Worm (Caenorhabditis elegans) whole organism, L4 larva: ENCODE data around the gene nono-1.

Source experiments
- F37D6.2 ChIP-seq: sonication (generic microtip); optimal IDR thresholded peaks from 2 replicates; lab custom pipeline; 2016; ENCODE audit warnings: mild to moderate bottlenecking, missing genetic modification characterization, missing compliant biosample characterization
- Y48G9A.11 ChIP-seq: fragments of 200-800 bp; sonication (Bioruptor generic); IDR thresholded peaks from 2 replicates; pipeline ENCODE4 v1.3.6; 2022; ENCODE audit warnings: missing genetic modification reagents, missing genetic modification characterization, missing compliant biosample characterization
- aha-1 ChIP-seq: fragments of 150-350 bp; peaks from one replicate; lab custom pipeline; 2014; ENCODE audit warnings: missing biosample characterization, missing genetic modification characterization
- arid-1 ChIP-seq: fragments of 200-800 bp; sonication (Bioruptor generic); conservative IDR thresholded peaks from 2 replicates; pipeline ENCODE4 v1.3.6; 2022; ENCODE audit warnings: missing genetic modification reagents, missing genetic modification characterization, missing compliant biosample characterization
- ceh-20 ChIP-seq: fragments of 200-800 bp; sonication (Bioruptor generic); IDR thresholded peaks from 2 replicates; pipeline ENCODE4 v1.3.6; 2022; ENCODE audit warnings: missing genetic modification reagents, missing genetic modification characterization, missing compliant biosample characterization
- ceh-32 ChIP-seq: sonication (generic microtip); optimal IDR thresholded peaks from 2 replicates; lab custom pipeline; 2016; ENCODE audit warnings: mild to moderate bottlenecking, missing genetic modification characterization, missing compliant biosample characterization; ENCODE audit not compliant: poor library complexity
- ceh-82 ChIP-seq: sonication (generic microtip); optimal IDR thresholded peaks from 2 replicates; lab custom pipeline; 2017; ENCODE audit warnings: missing biosample characterization, missing genetic modification characterization
- cey-2 ChIP-seq: sonication (generic microtip); optimal IDR thresholded peaks from 3 replicates; lab custom pipeline; 2017; ENCODE audit warnings: missing genetic modification characterization, mild to moderate bottlenecking, missing compliant biosample characterization, antibody characterized with exemption, borderline replicate concordance; ENCODE audit not compliant: insufficient read depth
- ctbp-1 ChIP-seq: fragments of 200-800 bp; sonication (Bioruptor generic); IDR thresholded peaks from 2 replicates; pipeline ENCODE4 v1.3.6; 2022; ENCODE audit warnings: missing genetic modification reagents, missing genetic modification characterization, missing compliant biosample characterization
- daf-16 ChIP-seq, 3 experiments: sonication (generic microtip); optimal IDR thresholded peaks; 2 replicates each; lab custom pipeline; 2016 to 2017; ENCODE audit warnings: missing genetic modification characterization in 3 of 3, missing genetic modification reagents in 3 of 3, mild to moderate bottlenecking in 2 of 3, missing compliant biosample characterization in 2 of 3, missing biosample characterization in 1 of 3, moderate library complexity in 1 of 3
- daf-19 ChIP-seq: fragments of 200-800 bp; sonication (Bioruptor generic); conservative IDR thresholded peaks from 2 replicates; pipeline ENCODE4 v1.3.6; 2022; ENCODE audit warnings: missing genetic modification characterization, missing compliant biosample characterization
- dmd-6 ChIP-seq: fragments of 200-800 bp; sonication (Bioruptor generic); IDR thresholded peaks from 2 replicates; pipeline ENCODE4 v1.3.6; 2022; ENCODE audit warnings: missing genetic modification reagents, missing genetic modification characterization, missing compliant biosample characterization
- dpl-1 ChIP-seq: fragments of 150-350 bp; optimal IDR thresholded peaks from 2 replicates; lab custom pipeline; 2014; ENCODE audit warnings: missing biosample characterization, missing genetic modification reagents, missing genetic modification characterization
- dve-1 ChIP-seq: sonication (generic microtip); optimal IDR thresholded peaks from 2 replicates; lab custom pipeline; 2017; ENCODE audit warnings: antibody characterized with exemption, mild to moderate bottlenecking, missing genetic modification characterization, missing compliant biosample characterization; ENCODE audit not compliant: insufficient read depth
- fkh-10 ChIP-seq: fragments of 150-350 bp; optimal IDR thresholded peaks from 2 replicates; lab custom pipeline; 2014; ENCODE audit warnings: missing biosample characterization, missing genetic modification reagents, missing genetic modification characterization
- fos-1 ChIP-seq: fragments of 150-350 bp; optimal IDR thresholded peaks from 2 replicates; lab custom pipeline; 2014; ENCODE audit warnings: missing biosample characterization, missing genetic modification characterization
- gei-8 ChIP-seq: fragments of 200-800 bp; sonication (Bioruptor generic); optimal IDR thresholded peaks from 2 replicates; lab custom pipeline; 2018; ENCODE audit warnings: mild to moderate bottlenecking, missing genetic modification characterization, missing compliant biosample characterization
- hlh-11 ChIP-seq: fragments of 200-800 bp; sonication (Bioruptor generic); optimal IDR thresholded peaks from 2 replicates; lab custom pipeline; 2018; ENCODE audit warnings: mild to moderate bottlenecking, missing genetic modification characterization, missing compliant biosample characterization
- hlh-30 ChIP-seq: sonication (generic microtip); optimal IDR thresholded peaks from 2 replicates; lab custom pipeline; 2017; ENCODE audit warnings: antibody characterized with exemption, mild to moderate bottlenecking, missing genetic modification characterization, missing compliant biosample characterization; ENCODE audit not compliant: insufficient read depth
- hmg-1.1 ChIP-seq: fragments of 200-800 bp; sonication (Bioruptor generic); IDR thresholded peaks from 2 replicates; pipeline ENCODE4 v1.3.6; 2022; ENCODE audit warnings: missing genetic modification reagents, missing genetic modification characterization, missing compliant biosample characterization
- lir-3 ChIP-seq: sonication (generic microtip); optimal IDR thresholded peaks from 2 replicates; lab custom pipeline; 2016; ENCODE audit warnings: mild to moderate bottlenecking, missing genetic modification characterization, missing compliant biosample characterization
- lsy-2 ChIP-seq, 2 experiments: fragments of 150-350 bp in 1 of 2; sonication (generic microtip) in 1 of 2; optimal IDR thresholded peaks; 2 replicates each; lab custom pipeline; 2014 to 2017; ENCODE audit warnings: missing biosample characterization in 2 of 2, missing genetic modification characterization in 2 of 2
- madf-5 ChIP-seq, 2 experiments: fragments of 200-800 bp; sonication (Bioruptor generic); IDR thresholded peaks; 2 replicates each; pipeline ENCODE4 v1.3.6; 2022; ENCODE audit warnings: missing compliant biosample characterization in 2 of 2, missing genetic modification characterization in 2 of 2
- mdl-1 ChIP-seq, 2 experiments: fragments of 150-350 bp in 1 of 2; sonication (generic microtip) in 1 of 2; optimal IDR thresholded peaks; 2 replicates each; lab custom pipeline; 2014 to 2017; ENCODE audit warnings: missing biosample characterization in 2 of 2, missing genetic modification characterization in 2 of 2
- mep-1 ChIP-seq: fragments of 150-350 bp; sonication (generic microtip); optimal IDR thresholded peaks from 3 replicates; lab custom pipeline; 2014; ENCODE audit warnings: missing biosample characterization, missing genetic modification characterization
- mes-2 ChIP-seq: sonication (generic microtip); optimal IDR thresholded peaks from 2 replicates; lab custom pipeline; 2016; ENCODE audit warnings: missing genotype, mild to moderate bottlenecking, missing genetic modification characterization, missing compliant biosample characterization; ENCODE audit not compliant: poor library complexity, severe bottlenecking
- nhr-10 ChIP-seq: fragments of 150-350 bp; optimal IDR thresholded peaks from 2 replicates; lab custom pipeline; 2014; ENCODE audit warnings: missing biosample characterization, missing genetic modification characterization
- nhr-11 ChIP-seq: fragments of 150-350 bp; optimal IDR thresholded peaks from 2 replicates; lab custom pipeline; 2014; ENCODE audit warnings: missing biosample characterization, missing genetic modification characterization
- nhr-111 ChIP-seq: fragments of 200-800 bp; sonication (Bioruptor generic); optimal IDR thresholded peaks from 2 replicates; lab custom pipeline; 2018; ENCODE audit warnings: mild to moderate bottlenecking, missing genetic modification characterization, missing compliant biosample characterization
- nhr-41 ChIP-seq: fragments of 200-800 bp; sonication (Bioruptor generic); IDR thresholded peaks from 2 replicates; pipeline ENCODE4 v1.3.6; 2022; ENCODE audit warnings: missing genetic modification reagents, missing genetic modification characterization, missing compliant biosample characterization
- nhr-48 ChIP-seq: sonication (generic microtip); optimal IDR thresholded peaks from 2 replicates; lab custom pipeline; 2016; ENCODE audit warnings: mild to moderate bottlenecking, missing genetic modification characterization, missing compliant biosample characterization
- nhr-76 ChIP-seq: fragments of 150-350 bp; optimal IDR thresholded peaks from 2 replicates; lab custom pipeline; 2014; ENCODE audit warnings: missing biosample characterization, missing genetic modification characterization
- unc-39 ChIP-seq: sonication (generic microtip); optimal IDR thresholded peaks from 2 replicates; lab custom pipeline; 2017; ENCODE audit warnings: missing biosample characterization, missing genetic modification characterization
- unc-62 ChIP-seq, 3 experiments: fragments of 150-350 bp in 1 of 3; sonication (generic microtip); optimal IDR thresholded peaks in 2 of 3; peaks in 1 of 3; 1 replicate in 1 of 3; 2 replicates in 2 of 3; lab custom pipeline; 2014 to 2017; ENCODE audit warnings: missing biosample characterization in 3 of 3, missing genetic modification characterization in 3 of 3, missing genetic modification reagents in 3 of 3, missing genotype in 1 of 3
- zfp-3 ChIP-seq: fragments of 200-800 bp; sonication (Bioruptor generic); conservative IDR thresholded peaks from 2 replicates; pipeline ENCODE4 v1.3.6; 2022; ENCODE audit warnings: missing genetic modification reagents, missing genetic modification characterization, missing compliant biosample characterization
- zip-2 ChIP-seq: fragments of 150-350 bp; optimal IDR thresholded peaks from 2 replicates; lab custom pipeline; 2014; ENCODE audit warnings: missing biosample characterization, missing genetic modification characterization

nono-1 gene

DNA sequence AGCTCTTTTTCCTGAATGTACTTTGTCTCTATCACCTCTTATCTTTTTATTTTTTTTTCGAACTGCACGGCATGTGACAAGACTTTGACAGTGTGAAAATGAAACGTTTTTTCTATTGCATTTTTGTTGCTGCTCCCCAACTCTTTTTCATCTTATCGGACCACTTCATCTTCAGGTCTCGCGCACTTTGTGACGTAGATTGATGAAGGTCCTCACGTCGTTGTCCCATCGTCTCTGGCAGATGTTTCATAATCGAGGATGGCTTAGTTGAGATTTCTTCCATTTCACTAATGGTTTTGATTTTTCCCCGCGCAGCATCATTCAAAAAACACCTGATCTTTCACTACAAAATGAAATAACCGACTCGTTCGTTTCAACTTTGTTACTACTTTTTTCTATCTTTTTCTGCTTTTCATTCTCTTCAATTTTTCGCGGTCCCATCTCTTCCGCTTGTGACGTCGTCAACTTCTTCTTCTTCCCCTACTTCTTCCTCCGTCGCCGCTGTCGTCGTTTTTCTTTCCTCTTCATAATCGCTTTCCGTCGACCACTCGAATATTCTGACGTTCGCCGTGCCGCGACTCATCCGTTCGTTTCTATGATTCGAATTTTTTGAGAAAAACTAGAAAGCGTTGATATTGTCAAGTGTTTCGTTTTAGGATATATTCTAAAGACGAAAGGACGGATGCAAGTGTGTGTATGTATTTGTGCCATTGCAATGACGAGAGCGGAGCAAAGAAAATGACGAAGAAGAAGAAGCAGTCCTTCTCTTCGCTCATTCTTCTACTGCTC is 33.3 kb upstream of the nono-1 start, which contains the start of gene T04C9.2:
T04C9.2 (plus strand) TSS at position 739 of the 789 bp plus-strand sequence.
- TF ChIP-seq hlh-30 (tag; lab: Kevin White, UChicago) (peak; percentile 38), ceh-20 (GFP tag; lab: Robert Waterston, UW) (peak; percentile 57; the same call in 1 of the 2 replicates), lsy-2 (tag; optimal IDR thresholded peaks at IDR 0.05; lab: Kevin White, UChicago) (peak in 1 of 2 experiments; percentile 20), aha-1 (tag; lab: Kevin White, UChicago) (peak; percentile 82), gei-8 (no peak), hlh-11 (tag; lab: Kevin White, UChicago) (peak; percentile 44), dmd-6 (GFP tag; lab: Robert Waterston, UW) (peak; percentile 51; the same call in 1 of the 2 replicates), lir-3 (tag; lab: Kevin White, UChicago) (no peak), dve-1 (tag; lab: Kevin White, UChicago) (peak; percentile 50), fkh-10 (GFP tag; lab: Kevin White, UChicago) (peak; percentile 55), ctbp-1 (GFP tag; lab: Robert Waterston, UW) (0 out of 2 replicates have a peak, but pooled peaks have one; percentile 45)

DNA sequence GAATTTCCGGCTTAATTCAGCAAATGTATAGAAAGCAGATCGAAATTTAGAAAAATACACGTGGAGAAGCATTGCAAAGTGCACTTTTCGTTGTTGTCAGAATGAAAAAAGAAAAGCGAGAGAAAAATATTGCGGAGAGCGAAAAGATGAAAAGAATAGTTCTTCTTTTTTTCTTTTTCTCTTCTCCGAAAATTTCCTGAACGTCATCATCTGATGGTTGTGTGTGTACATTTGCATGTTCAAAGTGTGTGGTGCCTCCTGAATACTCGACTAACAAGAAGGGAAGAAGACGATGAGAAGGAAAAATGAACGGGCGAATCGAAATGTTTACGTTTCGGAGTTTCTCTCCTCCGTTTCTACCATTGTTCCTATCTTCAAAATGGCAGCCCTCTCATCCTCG is 32.0 kb upstream of the nono-1 start:
- TF ChIP-seq hlh-30 (tag; lab: Kevin White, UChicago) (peak; percentile 21), ceh-32 (no peak), ctbp-1 (GFP tag; lab: Robert Waterston, UW) (peak; percentile 31; the same call in 1 of the 2 replicates), nhr-10 (tag; lab: Kevin White, UChicago) (no peak), madf-5 (GFP tag; IDR thresholded peaks at IDR 0.05; lab: Robert Waterston, UW) (no peak), fkh-10 (GFP tag; lab: Kevin White, UChicago) (peak; percentile 41), F37D6.2 (tag; lab: Kevin White, UChicago) (no peak), zip-2 (tag; lab: Kevin White, UChicago) (no peak), dmd-6 (GFP tag; lab: Robert Waterston, UW) (0 out of 2 replicates have a peak, but pooled peaks have one; percentile 12), nhr-48 (tag; lab: Kevin White, UChicago) (no peak), arid-1 (GFP tag; lab: Robert Waterston, UW) (no peak), mdl-1 (tag; optimal IDR thresholded peaks at IDR 0.05; lab: Kevin White, UChicago) (no peak), fos-1 (no peak), hlh-11 (tag; lab: Kevin White, UChicago) (peak; percentile 9), hmg-1.1 (GFP tag; lab: Robert Waterston, UW) (no peak)
- TF ChIP-seq, all 104 proteins: peak for 5

- TF ChIP-seq aha-1 (tag; lab: Kevin White, UChicago) (peak; percentile 42), dpl-1 (GFP tag; lab: Kevin White, UChicago) (peak; percentile 75), daf-19 (GFP tag; lab: Robert Waterston, UW) (no peak), nhr-111 (GFP tag; lab: Kevin White, UChicago) (no peak), cey-2 (tag; lab: Kevin White, UChicago) (no peak), daf-16 (GFP tag; optimal IDR thresholded peaks at IDR 0.05; lab: Kevin White, UChicago) (peak in 1 of 2 experiments; percentile 23), daf-16 (tag; optimal IDR thresholded peaks at IDR 0.05; lab: Kevin White, UChicago) (peak; percentile 18), unc-62 (GFP tag; optimal IDR thresholded peaks at IDR 0.05 in 1 of 2; lab: Kevin White, UChicago) (peak in 1 of 2 experiments; percentile 93), unc-62 (tag; optimal IDR thresholded peaks at IDR 0.05; lab: Kevin White, UChicago) (no peak), mep-1 (peak; percentile 14), dve-1 (tag; lab: Kevin White, UChicago) (no peak), mes-2 (tag; lab: Kevin White, UChicago) (peak; percentile 66), F37D6.2 (tag; lab: Kevin White, UChicago) (no peak), unc-39 (tag; lab: Kevin White, UChicago) (no peak), zfp-3 (GFP tag; lab: Robert Waterston, UW) (no peak), Y48G9A.11 (GFP tag; lab: Robert Waterston, UW) (no peak), hlh-11 (tag; lab: Kevin White, UChicago) (peak; percentile 27), nhr-41 (GFP tag; lab: Robert Waterston, UW) (0 out of 2 replicates have a peak, but pooled peaks have one; percentile 34), nhr-11 (no peak), ceh-82 (tag; lab: Kevin White, UChicago) (no peak), nhr-76 (no peak), hmg-1.1 (GFP tag; lab: Robert Waterston, UW) (0 out of 2 replicates have a peak, but pooled peaks have one; percentile 28)
Observed at ce11 chrIII:5988991-5989726, 31.1 kb upstream of the nono-1 start.
